Worm (Caenorhabditis elegans) whole organism, midembryonic: ENCODE measurements around the gene frpr-19.

Experiments used
- T22C8.4 ChIP-seq: fragments of 200-800 bp; sonication (Bioruptor generic); IDR thresholded peaks from 2 replicates; pipeline ENCODE4 v1.3.6; 2022; ENCODE audit warnings: missing genetic modification characterization, missing compliant biosample characterization
- cog-1 ChIP-seq: sonication (generic microtip); optimal IDR thresholded peaks from 2 replicates; lab custom pipeline; 2016; ENCODE audit warnings: missing genetic modification characterization, missing compliant biosample characterization
- flt-1 ChIP-seq: fragments of 200-800 bp; sonication (Bioruptor generic); IDR thresholded peaks from 2 replicates; pipeline ENCODE4 v1.3.6; 2022; ENCODE audit warnings: missing genetic modification characterization, missing compliant biosample characterization
- klf-2 ChIP-seq: fragments of 200-800 bp; sonication (Bioruptor generic); conservative IDR thresholded peaks from 2 replicates; pipeline ENCODE4 v1.3.6; 2022; ENCODE audit warnings: missing genetic modification reagents, missing genetic modification characterization, missing compliant biosample characterization
- med-1 ChIP-seq: sonication (generic microtip); optimal IDR thresholded peaks from 2 replicates; lab custom pipeline; 2017; ENCODE audit warnings: missing genetic modification characterization, mild to moderate bottlenecking, missing compliant biosample characterization, antibody characterized with exemption, missing genetic modification reagents; ENCODE audit not compliant: insufficient read depth
- ref-1 ChIP-seq: fragments of 200-800 bp; sonication (Bioruptor generic); conservative IDR thresholded peaks from 2 replicates; pipeline ENCODE4 v1.3.6; 2022; ENCODE audit warnings: missing genetic modification reagents, missing genetic modification characterization, missing compliant biosample characterization
- tab-1 ChIP-seq: fragments of 200-800 bp; sonication (Bioruptor generic); IDR thresholded peaks from 2 replicates; pipeline ENCODE4 v1.3.6; 2022; ENCODE audit warnings: missing genetic modification characterization, missing compliant biosample characterization
- ztf-23 ChIP-seq: fragments of 200-800 bp; sonication (Bioruptor generic); IDR thresholded peaks from 2 replicates; pipeline ENCODE4 v1.3.6; 2022; ENCODE audit warnings: missing genetic modification reagents, missing genetic modification characterization, missing compliant biosample characterization
- ztf-29 ChIP-seq: fragments of 200-800 bp; sonication (Bioruptor generic); IDR thresholded peaks from 2 replicates; pipeline ENCODE4 v1.3.6; 2022; ENCODE audit warnings: missing genetic modification reagents, missing genetic modification characterization, missing compliant biosample characterization

Gene frpr-19

ce11 chrIV:1745453-1746051 is 35.9 kb downstream of the frpr-19 start, which contains the start of the genes Y41D4A.6 and Y41D4A.4:
TSS of gene Y41D4A.6 (minus strand) at chrIV:1745503.
TSS of gene Y41D4A.4 (plus strand) at chrIV:1746001.
- TF ChIP-seq ztf-29 (GFP tag; lab: Robert Waterston, UW) = no peak
- no peak for TF ChIP-seq ref-1
- peak; percentile 96 for TF ChIP-seq cog-1 (tag; lab: Kevin White, UChicago)
- no peak; the same call in 1 of the 2 replicates for TF ChIP-seq T22C8.4 (GFP tag; lab: Robert Waterston, UW)
- no peak for TF ChIP-seq tab-1
- TF ChIP-seq klf-2 (GFP tag; lab: Robert Waterston, UW) = peak; percentile 83
- peak; percentile 86 for TF ChIP-seq ztf-23
- no peak for TF ChIP-seq med-1 (GFP tag; lab: Kevin White, UChicago)
- TF ChIP-seq flt-1 = peak; percentile 87

- TF ChIP-seq ztf-29 (GFP tag; lab: Robert Waterston, UW) = no peak
- TF ChIP-seq tab-1 = no peak
- TF ChIP-seq T22C8.4 (GFP tag; lab: Robert Waterston, UW) = peak; percentile 91
Measured at ce11 chrIV:1740105-1741023, 41.1 kb downstream of the frpr-19 start, which contains the start of gene ptpn-22. TSS of gene ptpn-22 (minus strand) at chrIV:1740262.

- no peak for TF ChIP-seq ztf-23
- no peak for TF ChIP-seq cog-1 (tag; lab: Kevin White, UChicago)
- no peak for TF ChIP-seq flt-1
- no peak for TF ChIP-seq ztf-29 (GFP tag; lab: Robert Waterston, UW)
- TF ChIP-seq T22C8.4 (GFP tag; lab: Robert Waterston, UW) = no peak
Measured at ce11 chrIV:1739366-1740104, 41.9 kb downstream of the frpr-19 start.

ce11 chrIV:1738892-1739291 is 42.6 kb downstream of the frpr-19 start:
- TF ChIP-seq med-1 (GFP tag; lab: Kevin White, UChicago) (no peak), ztf-29 (GFP tag; lab: Robert Waterston, UW) (no peak), flt-1 (no peak), ztf-23 (no peak), klf-2 (GFP tag; lab: Robert Waterston, UW) (no peak), ref-1 (no peak), cog-1 (tag; lab: Kevin White, UChicago) (no peak), tab-1 (no peak), T22C8.4 (GFP tag; lab: Robert Waterston, UW) (no peak)

- TF ChIP-seq klf-2 (GFP tag; lab: Robert Waterston, UW) (no peak), flt-1 (no peak), ref-1 (no peak), cog-1 (tag; lab: Kevin White, UChicago) (no peak), med-1 (GFP tag; lab: Kevin White, UChicago) (no peak), ztf-23 (no peak), tab-1 (no peak), ztf-29 (GFP tag; lab: Robert Waterston, UW) (no peak), T22C8.4 (GFP tag; lab: Robert Waterston, UW) (no peak)
Measured at ce11 chrIV:1738324-1738730, 43.1 kb downstream of the frpr-19 start.

ce11 chrIV:1727538-1728072 is 53.9 kb downstream of the frpr-19 start:
- TF ChIP-seq T22C8.4 (GFP tag; lab: Robert Waterston, UW) = peak; percentile 92
- no peak for TF ChIP-seq ztf-29 (GFP tag; lab: Robert Waterston, UW)

- TF ChIP-seq tab-1 = no peak
- TF ChIP-seq ztf-29 (GFP tag; lab: Robert Waterston, UW) = no peak
- no peak for TF ChIP-seq cog-1 (tag; lab: Kevin White, UChicago)
- TF ChIP-seq ref-1 = no peak
- no peak for TF ChIP-seq ztf-23
- TF ChIP-seq klf-2 (GFP tag; lab: Robert Waterston, UW) = no peak
- no peak for TF ChIP-seq med-1 (GFP tag; lab: Kevin White, UChicago)
Measured at ce11 chrIV:1725888-1726287, 55.6 kb downstream of the frpr-19 start, which contains the start of gene K08D12.8. TSS of gene K08D12.8 (plus strand) at chrIV:1726188.
